Fruit fly (Drosophila melanogaster) whole organism, prepupa: ENCODE results near the gene NFAT.

Experiments used
- Blimp-1 ChIP-seq: fragments of 200-800 bp; sonication (Bioruptor generic); optimal IDR thresholded peaks from 3 replicates; lab custom pipeline; 2017; ENCODE audit warnings: missing biosample characterization, missing genetic modification characterization, mild to moderate bottlenecking, moderate library complexity, missing genetic modification reagents
- CG10631 ChIP-seq: fragments of 200-800 bp; sonication (Bioruptor generic); optimal IDR thresholded peaks from 2 replicates; lab custom pipeline; 2016; ENCODE audit warnings: missing biosample characterization, missing genetic modification characterization
- CG10669 ChIP-seq: fragments of 200-800 bp; sonication (Bioruptor generic); optimal IDR thresholded peaks from 3 replicates; lab custom pipeline; 2018; ENCODE audit warnings: missing biosample characterization, mild to moderate bottlenecking, missing genetic modification characterization, moderate library complexity
- CG11294 ChIP-seq: fragments of 200-800 bp; sonication (Bioruptor generic); IDR thresholded peaks from 2 replicates; pipeline ENCODE4 v1.3.6; 2022; ENCODE audit warnings: missing biosample characterization, missing genetic modification characterization
- CG11762 ChIP-seq: fragments of 200-800 bp; sonication (Bioruptor generic); optimal IDR thresholded peaks from 3 replicates; lab custom pipeline; 2016; ENCODE audit warnings: missing biosample characterization, missing genetic modification characterization; ENCODE audit not compliant: insufficient read depth
- CG11902 ChIP-seq: fragments of 200-800 bp; sonication (Bioruptor generic); optimal IDR thresholded peaks from 3 replicates; lab custom pipeline; 2016; ENCODE audit warnings: missing biosample characterization, missing genetic modification characterization
- CG15336 ChIP-seq: fragments of 200-800 bp; sonication (Bioruptor generic); IDR thresholded peaks from 2 replicates; pipeline ENCODE4 v1.3.6; 2022; ENCODE audit warnings: missing biosample characterization, missing genetic modification characterization
- CG16779 ChIP-seq: fragments of 200-800 bp; sonication (Bioruptor generic); optimal IDR thresholded peaks from 3 replicates; lab custom pipeline; 2017; ENCODE audit warnings: missing biosample characterization, mild to moderate bottlenecking, missing genetic modification characterization
- CG32006 ChIP-seq: fragments of 200-800 bp; sonication (Bioruptor generic); optimal IDR thresholded peaks from 3 replicates; lab custom pipeline; 2017; ENCODE audit warnings: missing biosample characterization, mild to moderate bottlenecking, missing genetic modification characterization
- CG34406 ChIP-seq: fragments of 200-800 bp; sonication (Bioruptor generic); optimal IDR thresholded peaks from 3 replicates; lab custom pipeline; 2016; ENCODE audit warnings: missing biosample characterization, missing genetic modification characterization
- CG3919 ChIP-seq: fragments of 200-800 bp; sonication (Bioruptor generic); optimal IDR thresholded peaks from 3 replicates; lab custom pipeline; 2016; ENCODE audit warnings: missing biosample characterization, missing genetic modification characterization
- CG4318 ChIP-seq: fragments of 200-800 bp; sonication (Bioruptor generic); optimal IDR thresholded peaks from 3 replicates; lab custom pipeline; 2017; ENCODE audit warnings: missing biosample characterization, mild to moderate bottlenecking, missing genetic modification characterization
- CG6163 ChIP-seq: fragments of 200-800 bp; sonication (Bioruptor generic); IDR thresholded peaks from 3 replicates; pipeline ENCODE4 v1.3.6; 2022; ENCODE audit warnings: missing biosample characterization, missing genetic modification characterization
- CG6276 ChIP-seq: fragments of 200-800 bp; sonication (Bioruptor generic); optimal IDR thresholded peaks from 2 replicates; lab custom pipeline; 2017; ENCODE audit warnings: missing biosample characterization, mild to moderate bottlenecking, missing genetic modification characterization
- CG6854 ChIP-seq: fragments of 200-800 bp; sonication (Bioruptor generic); optimal IDR thresholded peaks from 2 replicates; lab custom pipeline; 2017; ENCODE audit warnings: missing biosample characterization, mild to moderate bottlenecking, missing genetic modification characterization
- CG7368 ChIP-seq: fragments of 200-800 bp; sonication (Bioruptor generic); optimal IDR thresholded peaks from 3 replicates; lab custom pipeline; 2016; ENCODE audit warnings: missing biosample characterization, missing genetic modification characterization
- CG8119 ChIP-seq: fragments of 200-800 bp; sonication (Bioruptor generic); IDR thresholded peaks from 3 replicates; pipeline ENCODE4 v1.3.6; 2022; ENCODE audit warnings: missing biosample characterization, missing genetic modification characterization
- CG8319 ChIP-seq: fragments of 200-800 bp; sonication (Bioruptor generic); optimal IDR thresholded peaks from 3 replicates; lab custom pipeline; 2016; ENCODE audit warnings: missing biosample characterization, missing genetic modification characterization
- CG8632 ChIP-seq: fragments of 200-800 bp; sonication (Bioruptor generic); optimal IDR thresholded peaks from 3 replicates; lab custom pipeline; 2016; ENCODE audit warnings: missing biosample characterization, missing genetic modification characterization
- CG9139 ChIP-seq: fragments of 200-800 bp; sonication (Bioruptor generic); optimal IDR thresholded peaks from 3 replicates; lab custom pipeline; 2017; ENCODE audit warnings: missing biosample characterization, mild to moderate bottlenecking, missing genetic modification characterization
- Eip75B ChIP-seq: fragments of 200-800 bp; sonication (Bioruptor generic); optimal IDR thresholded peaks from 3 replicates; lab custom pipeline; 2016; ENCODE audit warnings: missing biosample characterization, missing genetic modification characterization
- Eip78C ChIP-seq: fragments of 200-800 bp; sonication (Bioruptor generic); peaks from one replicate; lab custom pipeline; 2016; ENCODE audit warnings: missing biosample characterization, missing genetic modification characterization
- Eip93F ChIP-seq: fragments of 200-800 bp; sonication (Bioruptor generic); optimal IDR thresholded peaks from 2 replicates; lab custom pipeline; 2016; ENCODE audit warnings: missing biosample characterization, mild to moderate bottlenecking, missing genetic modification characterization
- Ets21C ChIP-seq: fragments of 200-800 bp; sonication (Bioruptor generic); optimal IDR thresholded peaks from 3 replicates; lab custom pipeline; 2016; ENCODE audit warnings: missing biosample characterization, missing genetic modification characterization
- Ets96B ChIP-seq: fragments of 200-800 bp; optimal IDR thresholded peaks from 2 replicates; lab custom pipeline; 2019; ENCODE audit warnings: missing biosample characterization, mild to moderate bottlenecking, missing genetic modification characterization, moderate library complexity
- Hr38 ChIP-seq: sonication (Bioruptor generic); optimal IDR thresholded peaks from 2 replicates; lab custom pipeline; 2016; ENCODE audit warnings: missing biosample characterization, missing genetic modification characterization
- Hr4 ChIP-seq: fragments of 200-800 bp; sonication (Bioruptor generic); optimal IDR thresholded peaks from 3 replicates; lab custom pipeline; 2016; ENCODE audit warnings: missing biosample characterization, missing genetic modification characterization
- Lpt ChIP-seq: fragments of 200-800 bp; sonication (Bioruptor generic); optimal IDR thresholded peaks from 3 replicates; lab custom pipeline; 2016; ENCODE audit warnings: missing biosample characterization, missing genetic modification characterization
- OdsH ChIP-seq: fragments of 200-800 bp; sonication (Bioruptor generic); optimal IDR thresholded peaks from 3 replicates; lab custom pipeline; 2016; ENCODE audit warnings: missing biosample characterization, missing genetic modification characterization
- Smox ChIP-seq: fragments of 200-800 bp; sonication (Bioruptor generic); optimal IDR thresholded peaks from 3 replicates; lab custom pipeline; 2016; ENCODE audit warnings: missing biosample characterization, missing genetic modification characterization
- Sox102F ChIP-seq: fragments of 200-800 bp; sonication (Bioruptor generic); optimal IDR thresholded peaks from 2 replicates; lab custom pipeline; 2016; ENCODE audit warnings: missing biosample characterization, mild to moderate bottlenecking, missing genetic modification characterization
- Sox14 ChIP-seq: fragments of 200-800 bp; sonication (Bioruptor generic); optimal IDR thresholded peaks from 3 replicates; lab custom pipeline; 2016; ENCODE audit warnings: missing biosample characterization, missing genetic modification characterization
- achi ChIP-seq: fragments of 200-800 bp; sonication (Bioruptor generic); optimal IDR thresholded peaks from 3 replicates; lab custom pipeline; 2016; ENCODE audit warnings: missing biosample characterization, missing genetic modification characterization
- cyc ChIP-seq: fragments of 200-800 bp; sonication (Bioruptor generic); optimal IDR thresholded peaks from 3 replicates; lab custom pipeline; 2016; ENCODE audit warnings: missing biosample characterization, missing genetic modification characterization
- dac ChIP-seq: fragments of 200-800 bp; sonication (Bioruptor generic); optimal IDR thresholded peaks from 2 replicates; lab custom pipeline; 2017; ENCODE audit warnings: missing biosample characterization, mild to moderate bottlenecking, missing genetic modification characterization
- dsx ChIP-seq: fragments of 200-800 bp; optimal IDR thresholded peaks from 3 replicates; lab custom pipeline; 2019; ENCODE audit warnings: missing biosample characterization, mild to moderate bottlenecking, missing genetic modification characterization, moderate library complexity; ENCODE audit not compliant: poor library complexity, severe bottlenecking
- eg ChIP-seq: fragments of 200-800 bp; sonication (Bioruptor generic); IDR thresholded peaks from 3 replicates; pipeline ENCODE4 v1.3.6; 2022; ENCODE audit warnings: missing biosample characterization, missing genetic modification characterization
- esn ChIP-seq: fragments of 200-800 bp; sonication (Bioruptor generic); optimal IDR thresholded peaks from 2 replicates; lab custom pipeline; 2016; ENCODE audit warnings: missing biosample characterization, mild to moderate bottlenecking, missing genetic modification characterization, moderate library complexity
- fd85E ChIP-seq: fragments of 200-800 bp; sonication (Bioruptor generic); optimal IDR thresholded peaks from 3 replicates; lab custom pipeline; 2016; ENCODE audit warnings: missing biosample characterization, missing genetic modification characterization
- fkh ChIP-seq: fragments of 200-800 bp; sonication (Bioruptor generic); optimal IDR thresholded peaks from 3 replicates; lab custom pipeline; 2017; ENCODE audit warnings: missing biosample characterization, mild to moderate bottlenecking, missing genetic modification characterization, moderate library complexity
- lz ChIP-seq: fragments of 200-800 bp; sonication (Bioruptor generic); optimal IDR thresholded peaks from 3 replicates; lab custom pipeline; 2016; ENCODE audit warnings: missing biosample characterization, missing genetic modification characterization
- net ChIP-seq: fragments of 200-800 bp; sonication (Bioruptor generic); optimal IDR thresholded peaks from 3 replicates; lab custom pipeline; 2016; ENCODE audit warnings: missing biosample characterization, missing genetic modification characterization
- pdm3 ChIP-seq: fragments of 200-800 bp; sonication (Bioruptor generic); optimal IDR thresholded peaks from 3 replicates; lab custom pipeline; 2016; ENCODE audit warnings: missing biosample characterization, missing genetic modification characterization
- salr ChIP-seq, 2 experiments: fragments of 200-800 bp; sonication (Bioruptor generic); optimal IDR thresholded peaks; 3 replicates each; lab custom pipeline; 2016 to 2018; ENCODE audit warnings: missing biosample characterization in 2 of 2, missing genetic modification characterization in 2 of 2, mild to moderate bottlenecking in 1 of 2
- ss ChIP-seq, 2 experiments: fragments of 200-800 bp; sonication (Bioruptor generic); optimal IDR thresholded peaks; 2 replicates in 1 of 2; 3 replicates in 1 of 2; lab custom pipeline; 2017 to 2018; ENCODE audit warnings: mild to moderate bottlenecking in 2 of 2, missing biosample characterization in 2 of 2, missing genetic modification characterization in 2 of 2, moderate library complexity in 1 of 2
- svp ChIP-seq: fragments of 200-800 bp; sonication (Bioruptor generic); peaks from one replicate; lab custom pipeline; 2016; ENCODE audit warnings: missing biosample characterization, missing genetic modification characterization
- topi ChIP-seq: fragments of 200-800 bp; sonication (Bioruptor generic); optimal IDR thresholded peaks from 3 replicates; lab custom pipeline; 2016; ENCODE audit warnings: missing biosample characterization, missing genetic modification characterization
- vri ChIP-seq: fragments of 200-800 bp; sonication (Bioruptor generic); optimal IDR thresholded peaks from 3 replicates; lab custom pipeline; 2016; ENCODE audit warnings: missing biosample characterization, mild to moderate bottlenecking, missing genetic modification characterization

Gene NFAT

DNA sequence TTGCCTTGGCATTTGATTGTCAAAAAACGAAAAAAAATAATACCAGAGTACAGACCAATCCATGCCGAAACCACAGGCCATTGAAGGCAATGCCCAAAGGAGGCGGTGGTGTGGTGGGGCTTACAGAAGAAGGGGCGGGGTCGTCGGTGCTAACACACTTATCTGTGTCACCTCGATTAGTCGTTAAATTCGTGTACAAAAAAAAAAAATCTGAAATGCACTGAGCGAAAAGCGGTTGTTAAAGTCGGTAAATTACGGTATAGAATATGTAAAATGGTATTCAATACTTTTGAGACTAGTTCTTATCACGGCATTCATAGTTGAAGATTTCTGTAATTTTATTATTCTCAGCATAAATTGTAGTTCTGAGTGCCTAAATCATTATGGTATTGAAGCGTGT lies 19.4 kb downstream of the NFAT start (continued):
- TF ChIP-seq CG8119 (GFP tag; lab: Robert Waterston, UW) = peak; percentile 52; the same call in 2 of the 3 replicates
- TF ChIP-seq CG6163 = peak; percentile 75
- peak; percentile 71 for TF ChIP-seq Smox
- peak; percentile 42 for TF ChIP-seq vri
- peak; percentile 36 for TF ChIP-seq Ets21C (GFP tag; lab: Kevin White, UChicago)
- peak; percentile 73 for TF ChIP-seq CG3919
- TF ChIP-seq ss (GFP tag; optimal IDR thresholded peaks at IDR 0.05; lab: Kevin White, UChicago) = peak in 1 of 2 experiments; percentile 23
- peak; percentile 78 for TF ChIP-seq topi (GFP tag; lab: Kevin White, UChicago)
- TF ChIP-seq, all 60 proteins: peak for 45

DNA sequence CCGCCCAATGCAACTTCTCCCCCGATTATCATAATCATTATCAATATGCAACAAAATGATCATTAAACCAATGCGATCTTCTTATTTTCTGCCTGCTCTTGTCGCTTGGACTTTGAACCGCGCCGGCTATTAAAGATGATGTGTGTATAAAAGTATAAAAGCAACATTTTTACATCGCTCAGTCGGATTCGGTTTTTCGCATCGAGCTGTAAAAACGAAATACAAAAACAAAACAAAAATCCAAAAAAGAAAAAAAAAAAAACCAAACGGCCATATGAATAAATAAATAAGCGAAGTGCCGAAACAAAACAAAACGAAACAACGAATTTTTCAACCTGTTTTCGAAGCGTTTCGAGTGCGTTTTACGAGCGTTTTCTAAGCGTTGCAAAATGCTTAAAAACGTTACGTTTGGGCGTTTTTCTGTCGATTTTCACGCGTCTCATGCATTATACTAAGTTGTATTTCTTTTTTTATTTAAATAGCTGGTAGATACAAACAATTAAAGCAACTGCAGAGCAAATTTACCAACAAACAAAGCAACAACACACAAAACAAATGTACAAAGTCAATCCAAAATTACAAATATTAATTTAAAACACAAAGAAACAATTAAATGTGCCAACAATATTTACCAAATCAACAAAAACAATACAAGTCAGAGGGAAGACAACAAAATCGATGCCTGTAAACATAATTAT lies 20.3 kb downstream of the NFAT start:
- peak; percentile 33 for TF ChIP-seq CG8632 (GFP tag; lab: Kevin White, UChicago)
- TF ChIP-seq Ets21C (GFP tag; lab: Kevin White, UChicago) = no peak
- no peak for TF ChIP-seq CG11294
- peak in 1 of 2 experiments; percentile 0 for TF ChIP-seq salr (GFP tag; optimal IDR thresholded peaks at IDR 0.05; lab: Kevin White, UChicago)
- peak; percentile 50; the same call in 2 of the 3 replicates for TF ChIP-seq eg (GFP tag; lab: Robert Waterston, UW)
- peak; percentile 71 for TF ChIP-seq Eip93F (GFP tag; lab: Kevin White, UChicago)
- peak; percentile 81 for TF ChIP-seq CG6854 (GFP tag; lab: Kevin White, UChicago)
- no peak for TF ChIP-seq OdsH (GFP tag; lab: Kevin White, UChicago)
- no peak for TF ChIP-seq CG11762
- no peak for TF ChIP-seq Sox14 (GFP tag; lab: Kevin White, UChicago)
- peak; percentile 77 for TF ChIP-seq Eip78C (GFP tag; lab: Kevin White, UChicago)
- TF ChIP-seq cyc (GFP tag; lab: Kevin White, UChicago) = no peak
- no peak for TF ChIP-seq CG32006 (GFP tag; lab: Kevin White, UChicago)
- TF ChIP-seq CG6276 = peak; percentile 62
- TF ChIP-seq topi (GFP tag; lab: Kevin White, UChicago) = peak; percentile 30
- peak; percentile 8 for TF ChIP-seq pdm3 (GFP tag; lab: Kevin White, UChicago)
- TF ChIP-seq CG34406 = peak; percentile 55
- TF ChIP-seq Blimp-1 (GFP tag; lab: Kevin White, UChicago) = no peak
- TF ChIP-seq CG11902 (GFP tag; lab: Kevin White, UChicago) = no peak
- TF ChIP-seq CG10669 (GFP tag; lab: Kevin White, UChicago) = no peak
- peak; percentile 4 for TF ChIP-seq CG8319 (GFP tag; lab: Kevin White, UChicago)
- no peak for TF ChIP-seq CG7368 (GFP tag; lab: Kevin White, UChicago)
- TF ChIP-seq dac (GFP tag; lab: Kevin White, UChicago) = no peak
- TF ChIP-seq CG10631 = no peak
- peak; percentile 49; the same call in 1 of the 3 replicates for TF ChIP-seq CG6163
- no peak for TF ChIP-seq Hr38 (GFP tag; lab: Kevin White, UChicago)
- peak; percentile 61 for TF ChIP-seq CG16779
- TF ChIP-seq Sox102F (GFP tag; lab: Kevin White, UChicago) = peak; percentile 63
- no peak for TF ChIP-seq lz
- TF ChIP-seq esn (GFP tag; lab: Kevin White, UChicago) = no peak
- no peak for TF ChIP-seq Hr4 (GFP tag; lab: Kevin White, UChicago)
- TF ChIP-seq Eip75B (GFP tag; lab: Kevin White, UChicago) = peak; percentile 35
- TF ChIP-seq achi (GFP tag; lab: Kevin White, UChicago) = peak; percentile 8
- peak; percentile 57 for TF ChIP-seq dsx (GFP tag; lab: Kevin White, UChicago)
- 0 out of 3 replicates have a peak, but pooled peaks have one; percentile 47 for TF ChIP-seq CG8119 (GFP tag; lab: Robert Waterston, UW)
- TF ChIP-seq net = peak; percentile 44
- peak; percentile 59 for TF ChIP-seq svp (GFP tag; lab: Kevin White, UChicago)
- peak; percentile 90 for TF ChIP-seq CG9139
- TF ChIP-seq CG15336 (GFP tag; lab: Robert Waterston, UW) = peak; percentile 38; the same call in 1 of the 2 replicates
- TF ChIP-seq Lpt (GFP tag; lab: Kevin White, UChicago) = peak; percentile 0
- TF ChIP-seq CG3919 = peak; percentile 14
- TF ChIP-seq fd85E (GFP tag; lab: Kevin White, UChicago) = no peak
- TF ChIP-seq Ets96B (tag; lab: Kevin White, UChicago) = peak; percentile 32
- peak; percentile 51 for TF ChIP-seq fkh (GFP tag; lab: Kevin White, UChicago)
- no peak for TF ChIP-seq CG4318 (GFP tag; lab: Kevin White, UChicago)
- TF ChIP-seq ss (GFP tag; optimal IDR thresholded peaks at IDR 0.05; lab: Kevin White, UChicago) = peak; percentile 87 to 89
